Fruit fly (Drosophila melanogaster) whole organism, adult: Measurements from ENCODE around the gene Or85f.

Experiments used
- CG11617 ChIP-seq: fragments of 200-800 bp; sonication (Bioruptor generic); optimal IDR thresholded peaks from 2 replicates; lab custom pipeline; 2017; ENCODE audit warnings: mild to moderate bottlenecking, missing biosample characterization, missing genetic modification reagents, missing genetic modification characterization
- CG12768 ChIP-seq: fragments of 200-800 bp; sonication (Bioruptor generic); optimal IDR thresholded peaks from 2 replicates; lab custom pipeline; 2017; ENCODE audit warnings: missing biosample characterization, missing genetic modification characterization, mild to moderate bottlenecking, moderate library complexity, missing genetic modification reagents
- CG14711 ChIP-seq: fragments of 200-800 bp; sonication (Bioruptor generic); optimal IDR thresholded peaks from 2 replicates; lab custom pipeline; 2018; ENCODE audit warnings: missing biosample characterization, mild to moderate bottlenecking, missing genetic modification characterization, moderate library complexity
- CG1620 ChIP-seq: fragments of 200-800 bp; sonication (Bioruptor generic); optimal IDR thresholded peaks from 2 replicates; lab custom pipeline; 2016; ENCODE audit warnings: missing biosample characterization, missing genetic modification characterization
- CG33017 ChIP-seq: fragments of 200-800 bp; sonication (Bioruptor generic); optimal IDR thresholded peaks from 2 replicates; lab custom pipeline; 2018; ENCODE audit warnings: missing biosample characterization, mild to moderate bottlenecking, missing genetic modification characterization, moderate library complexity
- CG5204 ChIP-seq: fragments of 200-800 bp; sonication (Bioruptor generic); optimal IDR thresholded peaks from 2 replicates; lab custom pipeline; 2016; ENCODE audit warnings: missing biosample characterization, missing genetic modification characterization
- CG7045 ChIP-seq: fragments of 200-800 bp; sonication (Bioruptor generic); optimal IDR thresholded peaks from 2 replicates; lab custom pipeline; 2017; ENCODE audit warnings: missing biosample characterization, mild to moderate bottlenecking, missing genetic modification characterization
- CG7101 ChIP-seq: fragments of 200-800 bp; sonication (Bioruptor generic); optimal IDR thresholded peaks from 2 replicates; lab custom pipeline; 2018; ENCODE audit warnings: missing biosample characterization, mild to moderate bottlenecking, missing genetic modification characterization, moderate library complexity
- Clk ChIP-seq: fragments of 200-800 bp; sonication (Bioruptor generic); optimal IDR thresholded peaks from 2 replicates; lab custom pipeline; 2017; ENCODE audit warnings: missing biosample characterization, missing genetic modification characterization
- Crg-1 ChIP-seq: fragments of 200-800 bp; sonication (Bioruptor generic); optimal IDR thresholded peaks from 2 replicates; lab custom pipeline; 2016; ENCODE audit warnings: missing biosample characterization, missing genetic modification characterization
- Hr96 ChIP-seq: fragments of 200-800 bp; sonication (Bioruptor generic); optimal IDR thresholded peaks from 2 replicates; lab custom pipeline; 2016; ENCODE audit warnings: missing biosample characterization, missing genetic modification characterization
- Mnt ChIP-seq: fragments of 200-800 bp; sonication (Bioruptor generic); optimal IDR thresholded peaks from 2 replicates; lab custom pipeline; 2016; ENCODE audit warnings: missing biosample characterization, mild to moderate bottlenecking, missing genetic modification characterization
- bab1 ChIP-seq: fragments of 200-800 bp; sonication (Bioruptor generic); optimal IDR thresholded peaks from 3 replicates; lab custom pipeline; 2019; ENCODE audit warnings: missing biosample characterization, mild to moderate bottlenecking, missing genetic modification characterization, moderate library complexity
- cic ChIP-seq: fragments of 200-800 bp; sonication (Bioruptor generic); optimal IDR thresholded peaks from 2 replicates; lab custom pipeline; 2017; ENCODE audit warnings: missing biosample characterization, mild to moderate bottlenecking, missing genetic modification characterization, moderate library complexity
- cnc ChIP-seq, 2 experiments: fragments of >200 bp; optimal IDR thresholded peaks; 2 replicates each; lab custom pipeline; 2017
- kay ChIP-seq: fragments of 200-800 bp; sonication (Bioruptor generic); peaks from one replicate; lab custom pipeline; 2016; ENCODE audit warnings: missing biosample characterization, missing genetic modification characterization, borderline replicate concordance
- ovo ChIP-seq: fragments of 200-800 bp; sonication (Bioruptor generic); optimal IDR thresholded peaks from 2 replicates; lab custom pipeline; 2016; ENCODE audit warnings: missing biosample characterization, missing genetic modification characterization
- pad ChIP-seq: fragments of 200-800 bp; sonication (Bioruptor generic); optimal IDR thresholded peaks from 3 replicates; lab custom pipeline; 2017; ENCODE audit warnings: missing biosample characterization, missing genetic modification characterization, mild to moderate bottlenecking, moderate library complexity, missing genetic modification reagents
- tj ChIP-seq: fragments of 200-800 bp; sonication (Bioruptor generic); optimal IDR thresholded peaks from 3 replicates; lab custom pipeline; 2017; ENCODE audit warnings: missing biosample characterization, mild to moderate bottlenecking, missing genetic modification characterization, moderate library complexity
- toe ChIP-seq: fragments of 200-800 bp; sonication (Bioruptor generic); optimal IDR thresholded peaks from 2 replicates; lab custom pipeline; 2016; ENCODE audit warnings: missing biosample characterization, missing genetic modification characterization

Gene Or85f

DNA sequence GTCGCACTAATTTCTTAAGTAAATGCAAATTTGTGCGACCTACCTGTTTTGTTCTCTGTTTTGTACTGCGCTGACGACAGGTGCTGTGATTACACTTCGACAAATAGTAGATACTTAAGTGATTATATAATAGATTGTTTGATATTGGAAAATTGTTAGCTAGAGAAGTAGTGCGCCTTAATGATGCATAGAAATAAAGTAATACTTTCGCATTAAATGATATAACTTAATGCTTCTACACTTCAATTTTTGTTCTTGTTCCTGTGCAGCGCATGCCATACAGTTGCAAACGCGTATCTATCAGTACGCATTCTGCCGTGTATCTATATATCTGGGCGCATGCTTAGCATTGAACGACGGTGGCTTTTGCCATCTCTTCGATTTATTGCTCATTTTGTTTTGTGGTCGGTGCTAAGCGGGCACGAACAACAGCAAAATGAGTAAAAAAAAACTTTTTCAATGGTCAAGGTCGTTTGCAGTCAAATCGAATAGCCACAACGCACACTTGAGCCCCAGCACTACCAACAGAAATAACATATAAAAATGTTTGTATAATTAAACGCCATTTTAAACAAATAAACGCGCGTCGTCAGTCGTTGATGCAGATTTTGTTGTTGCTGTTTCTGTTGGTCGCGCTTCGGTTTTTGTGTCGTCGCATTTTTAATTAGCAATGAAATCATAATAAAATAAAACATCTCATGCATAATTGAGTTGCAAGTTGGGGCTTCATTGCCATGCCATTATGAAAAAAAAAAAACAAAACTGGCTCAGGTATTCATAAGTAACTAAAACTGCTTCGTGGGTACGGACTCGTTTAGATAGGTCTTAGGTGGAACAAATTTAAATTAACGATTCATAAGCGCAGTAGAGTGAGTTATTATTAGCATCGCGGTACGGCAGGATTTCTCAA lies 32.6 kb downstream of the Or85f start:
- TF ChIP-seq toe: no peak
- TF ChIP-seq CG33017 (tag; lab: Kevin White, UChicago): peak; percentile 45
- peak; percentile 32 for TF ChIP-seq CG7101 (tag; lab: Kevin White, UChicago)
- no peak for TF ChIP-seq pad (GFP tag; lab: Kevin White, UChicago)
- no peak for TF ChIP-seq CG1620 (GFP tag; lab: Kevin White, UChicago)
- TF ChIP-seq kay (GFP tag; lab: Kevin White, UChicago): peak; percentile 75
- TF ChIP-seq cic (GFP tag; lab: Kevin White, UChicago): peak; percentile 16
- no peak for TF ChIP-seq tj (GFP tag; lab: Kevin White, UChicago)
- peak; percentile 14 for TF ChIP-seq CG14711
- TF ChIP-seq Mnt (GFP tag; lab: Kevin White, UChicago): peak; percentile 5
- peak; percentile 69 for TF ChIP-seq CG7045 (GFP tag; lab: Kevin White, UChicago)
- no peak for TF ChIP-seq CG12768 (GFP tag; lab: Kevin White, UChicago)

DNA sequence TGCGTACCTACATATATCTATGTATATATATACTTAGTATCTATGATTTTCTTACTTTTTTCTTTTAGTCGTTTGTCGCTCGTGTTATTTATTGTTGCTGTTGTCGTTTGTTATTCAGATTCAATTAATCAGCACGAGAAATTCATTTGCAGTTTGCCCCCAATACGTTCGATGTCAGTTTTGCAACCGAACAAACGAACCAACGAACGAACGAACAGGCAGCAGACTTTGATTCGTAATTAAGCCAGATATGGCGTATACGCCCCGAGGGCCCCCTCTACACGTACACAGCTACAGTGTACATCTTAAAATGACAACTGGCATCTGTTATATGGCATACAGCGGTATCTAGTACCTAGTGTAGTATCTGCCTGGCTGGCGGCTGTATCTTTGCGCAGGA lies 35.3 kb downstream of the Or85f start:
- TF ChIP-seq CG12768 (GFP tag; lab: Kevin White, UChicago): peak; percentile 72
- no peak for TF ChIP-seq cic (GFP tag; lab: Kevin White, UChicago)
- TF ChIP-seq CG1620 (GFP tag; lab: Kevin White, UChicago): no peak

DNA sequence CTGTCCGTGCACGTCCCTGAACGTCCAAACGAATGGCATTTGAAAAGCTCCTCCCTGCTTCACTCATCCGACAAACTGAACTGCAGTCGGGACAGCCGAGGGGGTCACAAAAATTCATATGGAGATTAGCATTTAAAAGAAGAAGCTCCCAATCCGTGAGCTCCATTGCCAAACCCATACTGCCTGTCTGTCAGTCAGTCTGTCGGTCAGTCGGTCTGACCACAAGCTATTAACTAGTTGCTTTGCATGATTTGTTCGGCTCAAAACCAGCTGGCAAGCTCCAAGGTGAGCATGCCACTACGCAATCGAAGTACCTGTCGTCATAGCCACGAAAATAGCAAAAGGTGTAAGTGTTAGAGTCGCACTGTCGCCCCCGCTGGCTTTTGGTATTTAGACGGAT lies 35.8 kb downstream of the Or85f start:
- TF ChIP-seq tj (GFP tag; lab: Kevin White, UChicago): no peak
- TF ChIP-seq bab1 (GFP tag; lab: Kevin White, UChicago): no peak
- TF ChIP-seq cic (GFP tag; lab: Kevin White, UChicago): no peak
- no peak for TF ChIP-seq ovo (GFP tag; lab: Kevin White, UChicago)
- no peak for TF ChIP-seq CG12768 (GFP tag; lab: Kevin White, UChicago)
- no peak for TF ChIP-seq CG1620 (GFP tag; lab: Kevin White, UChicago)
- TF ChIP-seq cnc (optimal IDR thresholded peaks at IDR 0.05; lab: Kevin White, UChicago): no peak
- TF ChIP-seq Crg-1 (GFP tag; lab: Kevin White, UChicago): no peak
- no peak for TF ChIP-seq CG33017 (tag; lab: Kevin White, UChicago)
- TF ChIP-seq CG7101 (tag; lab: Kevin White, UChicago): no peak
- no peak for TF ChIP-seq kay (GFP tag; lab: Kevin White, UChicago)
- no peak for TF ChIP-seq CG14711
- TF ChIP-seq Hr96 (GFP tag; lab: Kevin White, UChicago): no peak
- TF ChIP-seq toe: no peak

DNA sequence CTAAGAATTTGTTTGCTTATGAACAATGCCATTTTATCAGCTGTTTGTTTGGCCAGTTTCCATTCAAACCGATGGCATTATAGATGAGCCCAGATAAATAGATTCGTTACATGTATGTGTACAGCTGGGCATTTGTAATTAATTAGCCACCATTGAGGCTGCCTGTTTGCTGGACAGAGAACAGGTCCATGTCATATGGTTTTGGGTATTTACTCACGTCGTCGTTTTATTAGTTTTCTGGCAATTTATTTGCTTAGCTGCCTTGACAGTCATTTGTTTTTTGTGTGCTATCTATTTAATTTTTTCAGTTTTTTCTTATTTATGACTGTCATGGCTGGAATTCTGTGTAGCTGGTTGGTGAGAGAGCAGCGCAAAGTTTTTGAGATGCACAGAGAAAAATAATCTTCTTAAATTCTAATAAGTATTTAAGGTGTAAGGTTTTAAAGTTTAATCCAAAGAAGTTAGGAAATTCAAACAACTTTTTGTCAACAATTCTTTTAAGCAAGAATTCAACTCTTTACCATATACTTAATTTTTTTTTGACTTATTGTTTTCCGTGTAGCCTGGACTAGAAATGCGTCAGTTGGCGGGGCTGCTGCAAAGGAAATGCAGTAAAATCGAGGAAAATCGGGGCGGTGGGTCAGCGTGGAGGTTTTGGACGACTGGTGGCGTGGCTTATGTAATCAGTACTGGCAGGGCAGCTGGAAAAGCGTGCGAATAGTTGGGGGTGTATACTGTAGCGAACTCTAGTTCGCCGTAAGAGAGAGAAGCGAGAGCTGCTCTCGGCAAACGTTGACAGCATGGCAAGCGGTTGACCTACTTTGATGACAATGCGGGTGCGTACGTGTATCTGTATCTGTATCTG lies 36.8 kb downstream of the Or85f start:
- TF ChIP-seq Crg-1 (GFP tag; lab: Kevin White, UChicago): peak; percentile 19
- TF ChIP-seq CG5204 (GFP tag; lab: Kevin White, UChicago): no peak
- peak; percentile 63 for TF ChIP-seq kay (GFP tag; lab: Kevin White, UChicago)
- peak; percentile 87 for TF ChIP-seq CG7101 (tag; lab: Kevin White, UChicago)
- no peak for TF ChIP-seq bab1 (GFP tag; lab: Kevin White, UChicago)
- peak; percentile 79 for TF ChIP-seq CG14711
- TF ChIP-seq tj (GFP tag; lab: Kevin White, UChicago): peak; percentile 49
- TF ChIP-seq Clk (GFP tag; lab: Kevin White, UChicago): peak; percentile 75
- TF ChIP-seq Mnt (GFP tag; lab: Kevin White, UChicago): peak; percentile 34
- TF ChIP-seq CG1620 (GFP tag; lab: Kevin White, UChicago): peak; percentile 13
- TF ChIP-seq pad (GFP tag; lab: Kevin White, UChicago): peak; percentile 40
- no peak for TF ChIP-seq toe
- TF ChIP-seq CG11617 (GFP tag; lab: Kevin White, UChicago): peak; percentile 77
- no peak for TF ChIP-seq cnc (optimal IDR thresholded peaks at IDR 0.05; lab: Kevin White, UChicago)
- no peak for TF ChIP-seq Hr96 (GFP tag; lab: Kevin White, UChicago)
- peak; percentile 94 for TF ChIP-seq CG7045 (GFP tag; lab: Kevin White, UChicago)
- TF ChIP-seq ovo (GFP tag; lab: Kevin White, UChicago): peak; percentile 0
- peak; percentile 93 for TF ChIP-seq CG33017 (tag; lab: Kevin White, UChicago)
- TF ChIP-seq CG12768 (GFP tag; lab: Kevin White, UChicago): peak; percentile 91
- TF ChIP-seq cic (GFP tag; lab: Kevin White, UChicago): peak; percentile 23

DNA sequence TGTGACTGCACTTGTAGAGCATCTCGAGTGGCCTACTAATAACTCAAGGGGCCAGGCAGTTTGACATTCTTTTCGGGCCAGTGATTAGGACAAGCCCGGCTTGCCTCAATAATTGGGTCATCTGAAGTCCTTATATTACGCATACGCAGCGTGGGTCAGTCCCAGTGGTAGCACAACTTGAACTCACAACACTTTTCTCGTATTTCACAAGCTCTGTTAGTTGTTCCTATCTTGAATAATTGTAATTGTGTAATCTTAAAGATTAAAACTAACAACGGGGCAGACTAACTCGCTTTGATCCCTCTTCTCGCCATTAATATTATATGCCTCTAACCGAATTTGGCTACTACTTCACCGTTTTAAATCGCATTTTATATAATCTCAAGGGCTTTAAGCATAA lies 37.9 kb downstream of the Or85f start:
- no peak for TF ChIP-seq CG7101 (tag; lab: Kevin White, UChicago)
- no peak for TF ChIP-seq CG33017 (tag; lab: Kevin White, UChicago)
- TF ChIP-seq Crg-1 (GFP tag; lab: Kevin White, UChicago): no peak
- TF ChIP-seq pad (GFP tag; lab: Kevin White, UChicago): no peak
